Fruit fly (Drosophila melanogaster) whole organism, pupa: ENCODE results near the gene CG6659.

ENCODE experiments used
- CG10348 ChIP-seq: fragments of 200-800 bp; sonication (Bioruptor generic); IDR thresholded peaks from 2 replicates; pipeline ENCODE4 v1.3.6; 2022; ENCODE audit warnings: missing biosample characterization, missing genetic modification characterization
- CG12605 ChIP-seq: fragments of 200-800 bp; sonication (Bioruptor generic); IDR thresholded peaks from 2 replicates; pipeline ENCODE4 v1.3.6; 2022; ENCODE audit warnings: missing biosample characterization, missing genetic modification characterization
- CG15710 ChIP-seq: fragments of 200-800 bp; sonication (Bioruptor generic); optimal IDR thresholded peaks from 2 replicates; lab custom pipeline; 2018; ENCODE audit warnings: missing biosample characterization, mild to moderate bottlenecking, missing genetic modification characterization, moderate library complexity
- CG32121 ChIP-seq: fragments of 200-800 bp; sonication (Bioruptor generic); IDR thresholded peaks from 2 replicates; pipeline ENCODE4 v1.3.6; 2022; ENCODE audit warnings: missing biosample characterization, missing genetic modification characterization
- CG8159 ChIP-seq: fragments of 200-800 bp; sonication (Bioruptor generic); optimal IDR thresholded peaks from 3 replicates; lab custom pipeline; 2018; ENCODE audit warnings: missing biosample characterization, mild to moderate bottlenecking, missing genetic modification characterization, moderate library complexity
- EcR ChIP-seq: fragments of 200-800 bp; sonication (Bioruptor generic); optimal IDR thresholded peaks from 3 replicates; lab custom pipeline; 2019; ENCODE audit warnings: missing biosample characterization, missing genetic modification characterization, mild to moderate bottlenecking, moderate library complexity, missing genetic modification reagents
- Ets98B ChIP-seq: fragments of 200-800 bp; sonication (Bioruptor generic); IDR thresholded peaks from 2 replicates; pipeline ENCODE4 v1.3.6; 2022; ENCODE audit warnings: missing biosample characterization, missing genetic modification characterization
- Pif1A ChIP-seq: fragments of 200-800 bp; sonication (Bioruptor generic); optimal IDR thresholded peaks from 3 replicates; lab custom pipeline; 2016; ENCODE audit warnings: missing biosample characterization, missing genetic modification characterization
- Pif1B ChIP-seq: fragments of 200-800 bp; sonication (Bioruptor generic); optimal IDR thresholded peaks from 3 replicates; lab custom pipeline; 2016; ENCODE audit warnings: missing biosample characterization, missing genetic modification characterization
- Snoo ChIP-seq: fragments of 200-800 bp; sonication (Bioruptor generic); optimal IDR thresholded peaks from 3 replicates; lab custom pipeline; 2017; ENCODE audit warnings: missing biosample characterization, mild to moderate bottlenecking, missing genetic modification characterization, inconsistent platforms
- gl ChIP-seq: fragments of 200-800 bp; sonication (Bioruptor generic); optimal IDR thresholded peaks from 2 replicates; lab custom pipeline; 2018; ENCODE audit warnings: missing biosample characterization, mild to moderate bottlenecking, missing genetic modification characterization

DNA sequence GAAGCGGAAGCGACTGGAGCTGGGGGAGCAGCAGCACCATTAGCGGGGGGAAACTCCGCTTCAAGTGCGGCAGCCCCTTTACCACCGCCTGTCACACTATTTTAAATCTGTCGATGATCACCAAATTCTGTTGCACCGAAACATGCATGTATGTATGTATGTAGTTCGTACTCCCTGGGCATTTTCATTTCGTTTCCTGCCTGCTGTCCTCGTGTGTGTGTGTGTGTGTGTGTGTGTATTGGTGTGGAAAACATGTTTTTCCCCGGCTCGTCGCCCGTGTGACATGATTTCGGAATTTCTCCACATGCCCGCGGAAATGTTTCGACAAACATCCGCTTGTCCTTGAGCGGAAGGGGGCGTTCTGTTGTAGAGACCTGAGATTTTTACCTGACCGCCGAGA, 30.1 kb downstream of the CG6659 start:
- TF ChIP-seq gl (tag; lab: Kevin White, UChicago), result no peak
- no peak for TF ChIP-seq Pif1B (GFP tag; lab: Kevin White, UChicago)
- TF ChIP-seq Pif1A (GFP tag; lab: Kevin White, UChicago), result no peak
- no peak for TF ChIP-seq Snoo (tag; lab: Kevin White, UChicago)
- no peak for TF ChIP-seq CG10348 (GFP tag; lab: Robert Waterston, UW)
- no peak for TF ChIP-seq CG15710 (tag; lab: Kevin White, UChicago)
- no peak for TF ChIP-seq Ets98B
- no peak for TF ChIP-seq CG32121 (GFP tag; lab: Robert Waterston, UW)
- TF ChIP-seq EcR (GFP tag; lab: Kevin White, UChicago), result no peak
- no peak for TF ChIP-seq CG8159 (tag; lab: Kevin White, UChicago)
- no peak for TF ChIP-seq CG12605
